Fruit fly (Drosophila melanogaster) whole organism, adult: ENCODE results near the gene CG14961.

Experiments used
- CG11617 ChIP-seq: fragments of 200-800 bp; sonication (Bioruptor generic); optimal IDR thresholded peaks from 2 replicates; lab custom pipeline; 2017; ENCODE audit warnings: mild to moderate bottlenecking, missing biosample characterization, missing genetic modification reagents, missing genetic modification characterization
- CG12768 ChIP-seq: fragments of 200-800 bp; sonication (Bioruptor generic); optimal IDR thresholded peaks from 2 replicates; lab custom pipeline; 2017; ENCODE audit warnings: missing biosample characterization, missing genetic modification characterization, mild to moderate bottlenecking, moderate library complexity, missing genetic modification reagents
- CG14711 ChIP-seq: fragments of 200-800 bp; sonication (Bioruptor generic); optimal IDR thresholded peaks from 2 replicates; lab custom pipeline; 2018; ENCODE audit warnings: missing biosample characterization, mild to moderate bottlenecking, missing genetic modification characterization, moderate library complexity
- CG1620 ChIP-seq: fragments of 200-800 bp; sonication (Bioruptor generic); optimal IDR thresholded peaks from 2 replicates; lab custom pipeline; 2016; ENCODE audit warnings: missing biosample characterization, missing genetic modification characterization
- CG33017 ChIP-seq: fragments of 200-800 bp; sonication (Bioruptor generic); optimal IDR thresholded peaks from 2 replicates; lab custom pipeline; 2018; ENCODE audit warnings: missing biosample characterization, mild to moderate bottlenecking, missing genetic modification characterization, moderate library complexity
- CG5204 ChIP-seq: fragments of 200-800 bp; sonication (Bioruptor generic); optimal IDR thresholded peaks from 2 replicates; lab custom pipeline; 2016; ENCODE audit warnings: missing biosample characterization, missing genetic modification characterization
- CG7045 ChIP-seq: fragments of 200-800 bp; sonication (Bioruptor generic); optimal IDR thresholded peaks from 2 replicates; lab custom pipeline; 2017; ENCODE audit warnings: missing biosample characterization, mild to moderate bottlenecking, missing genetic modification characterization
- CG7101 ChIP-seq: fragments of 200-800 bp; sonication (Bioruptor generic); optimal IDR thresholded peaks from 2 replicates; lab custom pipeline; 2018; ENCODE audit warnings: missing biosample characterization, mild to moderate bottlenecking, missing genetic modification characterization, moderate library complexity
- Clk ChIP-seq: fragments of 200-800 bp; sonication (Bioruptor generic); optimal IDR thresholded peaks from 2 replicates; lab custom pipeline; 2017; ENCODE audit warnings: missing biosample characterization, missing genetic modification characterization
- Crg-1 ChIP-seq: fragments of 200-800 bp; sonication (Bioruptor generic); optimal IDR thresholded peaks from 2 replicates; lab custom pipeline; 2016; ENCODE audit warnings: missing biosample characterization, missing genetic modification characterization
- Hr96 ChIP-seq: fragments of 200-800 bp; sonication (Bioruptor generic); optimal IDR thresholded peaks from 2 replicates; lab custom pipeline; 2016; ENCODE audit warnings: missing biosample characterization, missing genetic modification characterization
- Mnt ChIP-seq: fragments of 200-800 bp; sonication (Bioruptor generic); optimal IDR thresholded peaks from 2 replicates; lab custom pipeline; 2016; ENCODE audit warnings: missing biosample characterization, mild to moderate bottlenecking, missing genetic modification characterization
- bab1 ChIP-seq: fragments of 200-800 bp; sonication (Bioruptor generic); optimal IDR thresholded peaks from 3 replicates; lab custom pipeline; 2019; ENCODE audit warnings: missing biosample characterization, mild to moderate bottlenecking, missing genetic modification characterization, moderate library complexity
- cic ChIP-seq: fragments of 200-800 bp; sonication (Bioruptor generic); optimal IDR thresholded peaks from 2 replicates; lab custom pipeline; 2017; ENCODE audit warnings: missing biosample characterization, mild to moderate bottlenecking, missing genetic modification characterization, moderate library complexity
- cnc ChIP-seq, 2 experiments: fragments of >200 bp; optimal IDR thresholded peaks; 2 replicates each; lab custom pipeline; 2017
- kay ChIP-seq: fragments of 200-800 bp; sonication (Bioruptor generic); peaks from one replicate; lab custom pipeline; 2016; ENCODE audit warnings: missing biosample characterization, missing genetic modification characterization, borderline replicate concordance
- ovo ChIP-seq: fragments of 200-800 bp; sonication (Bioruptor generic); optimal IDR thresholded peaks from 2 replicates; lab custom pipeline; 2016; ENCODE audit warnings: missing biosample characterization, missing genetic modification characterization
- pad ChIP-seq: fragments of 200-800 bp; sonication (Bioruptor generic); optimal IDR thresholded peaks from 3 replicates; lab custom pipeline; 2017; ENCODE audit warnings: missing biosample characterization, missing genetic modification characterization, mild to moderate bottlenecking, moderate library complexity, missing genetic modification reagents
- tj ChIP-seq: fragments of 200-800 bp; sonication (Bioruptor generic); optimal IDR thresholded peaks from 3 replicates; lab custom pipeline; 2017; ENCODE audit warnings: missing biosample characterization, mild to moderate bottlenecking, missing genetic modification characterization, moderate library complexity
- toe ChIP-seq: fragments of 200-800 bp; sonication (Bioruptor generic); optimal IDR thresholded peaks from 2 replicates; lab custom pipeline; 2016; ENCODE audit warnings: missing biosample characterization, missing genetic modification characterization

Gene CG14961

dm6 chr3L:3377965-3378292, 48.1 kb downstream of the CG14961 start, which contains the start of gene Ids:
Ids (plus strand) TSS chr3L:3378268.
- TF ChIP-seq Crg-1 (GFP tag; lab: Kevin White, UChicago), result peak; percentile 9
- TF ChIP-seq CG1620 (GFP tag; lab: Kevin White, UChicago), result no peak
- TF ChIP-seq cnc (optimal IDR thresholded peaks at IDR 0.05; lab: Kevin White, UChicago), result no peak
- TF ChIP-seq CG7045 (GFP tag; lab: Kevin White, UChicago), result no peak
- TF ChIP-seq tj (GFP tag; lab: Kevin White, UChicago), result peak; percentile 14
- TF ChIP-seq CG7101 (tag; lab: Kevin White, UChicago), result peak; percentile 50
- TF ChIP-seq toe, result no peak
- peak; percentile 39 for TF ChIP-seq CG14711
- TF ChIP-seq Clk (GFP tag; lab: Kevin White, UChicago), result no peak
- TF ChIP-seq kay, result no peak
- peak; percentile 64 for TF ChIP-seq CG33017
- TF ChIP-seq bab1, result peak; percentile 59
- peak; percentile 25 for TF ChIP-seq CG11617
- no peak for TF ChIP-seq Mnt (GFP tag; lab: Kevin White, UChicago)
- peak; percentile 52 for TF ChIP-seq CG12768
- TF ChIP-seq pad (GFP tag; lab: Kevin White, UChicago), result no peak
- no peak for TF ChIP-seq ovo (GFP tag; lab: Kevin White, UChicago)

dm6 chr3L:3380225-3381043, 50.6 kb downstream of the CG14961 start:
- TF ChIP-seq CG12768, result no peak
- no peak for TF ChIP-seq ovo (GFP tag; lab: Kevin White, UChicago)
- TF ChIP-seq pad (GFP tag; lab: Kevin White, UChicago), result no peak
- no peak for TF ChIP-seq cic
- no peak for TF ChIP-seq bab1
- TF ChIP-seq Hr96 (GFP tag; lab: Kevin White, UChicago), result no peak
- no peak for TF ChIP-seq cnc (optimal IDR thresholded peaks at IDR 0.05; lab: Kevin White, UChicago)
- no peak for TF ChIP-seq CG7045 (GFP tag; lab: Kevin White, UChicago)
- TF ChIP-seq toe, result no peak
- TF ChIP-seq CG11617, result no peak
- TF ChIP-seq Mnt (GFP tag; lab: Kevin White, UChicago), result no peak
- no peak for TF ChIP-seq Crg-1 (GFP tag; lab: Kevin White, UChicago)
- no peak for TF ChIP-seq CG7101 (tag; lab: Kevin White, UChicago)
- no peak for TF ChIP-seq kay
- no peak for TF ChIP-seq CG33017
- TF ChIP-seq CG14711, result no peak
- no peak for TF ChIP-seq tj (GFP tag; lab: Kevin White, UChicago)
- no peak for TF ChIP-seq CG5204 (GFP tag; lab: Kevin White, UChicago)
- TF ChIP-seq Clk (GFP tag; lab: Kevin White, UChicago), result no peak
- no peak for TF ChIP-seq CG1620 (GFP tag; lab: Kevin White, UChicago)

- TF ChIP-seq CG5204 (GFP tag; lab: Kevin White, UChicago), result no peak
- no peak for TF ChIP-seq CG1620 (GFP tag; lab: Kevin White, UChicago)
- TF ChIP-seq cic, result no peak
- no peak for TF ChIP-seq ovo (GFP tag; lab: Kevin White, UChicago)
- no peak for TF ChIP-seq Crg-1 (GFP tag; lab: Kevin White, UChicago)
- no peak for TF ChIP-seq Hr96 (GFP tag; lab: Kevin White, UChicago)
- no peak for TF ChIP-seq CG7101 (tag; lab: Kevin White, UChicago)
- TF ChIP-seq toe, result no peak
- no peak for TF ChIP-seq tj (GFP tag; lab: Kevin White, UChicago)
Observed at dm6 chr3L:3381869-3382488, 52.1 kb downstream of the CG14961 start.

DNA sequence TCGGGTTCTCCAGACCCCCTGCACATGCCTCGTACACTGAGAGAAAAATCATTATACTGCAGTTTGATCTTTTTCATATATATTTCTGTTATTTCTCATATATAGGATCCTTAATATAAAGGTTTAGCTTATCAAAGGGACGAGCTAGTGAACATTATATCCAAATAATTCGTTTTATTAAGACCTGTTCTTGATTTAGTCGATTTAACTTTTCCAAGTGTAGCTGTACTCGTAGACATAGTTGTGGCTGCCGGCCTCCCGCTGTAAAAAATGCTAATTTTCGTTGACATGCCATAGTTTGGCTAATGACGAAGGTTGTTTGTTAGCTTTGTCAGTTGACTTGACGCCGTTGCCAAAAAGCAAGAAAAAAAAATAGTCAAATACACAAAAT, 52.6 kb downstream of the CG14961 start:
- TF ChIP-seq cnc (optimal IDR thresholded peaks at IDR 0.05; lab: Kevin White, UChicago) (no peak), kay (peak; percentile 62)
